Fruit fly (Drosophila melanogaster) whole organism, prepupa: ENCODE results near the gene Aasdh.

Experiments
- CG11294 ChIP-seq: fragments of 200-800 bp; sonication (Bioruptor generic); IDR thresholded peaks from 2 replicates; pipeline ENCODE4 v1.3.6; 2022; ENCODE audit warnings: missing biosample characterization, missing genetic modification characterization
- CG11762 ChIP-seq: fragments of 200-800 bp; sonication (Bioruptor generic); optimal IDR thresholded peaks from 3 replicates; lab custom pipeline; 2016; ENCODE audit warnings: missing biosample characterization, missing genetic modification characterization; ENCODE audit not compliant: insufficient read depth
- CG15336 ChIP-seq: fragments of 200-800 bp; sonication (Bioruptor generic); IDR thresholded peaks from 2 replicates; pipeline ENCODE4 v1.3.6; 2022; ENCODE audit warnings: missing biosample characterization, missing genetic modification characterization
- CG3032 ChIP-seq: fragments of 200-800 bp; optimal IDR thresholded peaks from 2 replicates; lab custom pipeline; 2019; ENCODE audit warnings: missing biosample characterization, mild to moderate bottlenecking, missing genetic modification characterization, moderate library complexity
- CG31627 ChIP-seq: fragments of 200-800 bp; sonication (Bioruptor generic); optimal IDR thresholded peaks from 3 replicates; lab custom pipeline; 2016; ENCODE audit warnings: missing biosample characterization, missing genetic modification characterization
- CG32006 ChIP-seq: fragments of 200-800 bp; sonication (Bioruptor generic); optimal IDR thresholded peaks from 3 replicates; lab custom pipeline; 2017; ENCODE audit warnings: missing biosample characterization, mild to moderate bottlenecking, missing genetic modification characterization
- CG34406 ChIP-seq: fragments of 200-800 bp; sonication (Bioruptor generic); optimal IDR thresholded peaks from 3 replicates; lab custom pipeline; 2016; ENCODE audit warnings: missing biosample characterization, missing genetic modification characterization
- CG4318 ChIP-seq: fragments of 200-800 bp; sonication (Bioruptor generic); optimal IDR thresholded peaks from 3 replicates; lab custom pipeline; 2017; ENCODE audit warnings: missing biosample characterization, mild to moderate bottlenecking, missing genetic modification characterization
- CG6163 ChIP-seq: fragments of 200-800 bp; sonication (Bioruptor generic); IDR thresholded peaks from 3 replicates; pipeline ENCODE4 v1.3.6; 2022; ENCODE audit warnings: missing biosample characterization, missing genetic modification characterization
- CG6276 ChIP-seq: fragments of 200-800 bp; sonication (Bioruptor generic); optimal IDR thresholded peaks from 2 replicates; lab custom pipeline; 2017; ENCODE audit warnings: missing biosample characterization, mild to moderate bottlenecking, missing genetic modification characterization
- CG6792 ChIP-seq: fragments of 200-800 bp; sonication (Bioruptor generic); optimal IDR thresholded peaks from 3 replicates; lab custom pipeline; 2016; ENCODE audit warnings: missing biosample characterization, missing genetic modification characterization
- CG6808 ChIP-seq: fragments of 200-800 bp; sonication (Bioruptor generic); optimal IDR thresholded peaks from 3 replicates; lab custom pipeline; 2017; ENCODE audit warnings: missing biosample characterization, missing genetic modification characterization, mild to moderate bottlenecking, moderate library complexity, missing genetic modification reagents
- CG6854 ChIP-seq: fragments of 200-800 bp; sonication (Bioruptor generic); optimal IDR thresholded peaks from 2 replicates; lab custom pipeline; 2017; ENCODE audit warnings: missing biosample characterization, mild to moderate bottlenecking, missing genetic modification characterization
- CG7368 ChIP-seq: fragments of 200-800 bp; sonication (Bioruptor generic); optimal IDR thresholded peaks from 3 replicates; lab custom pipeline; 2016; ENCODE audit warnings: missing biosample characterization, missing genetic modification characterization
- CG8119 ChIP-seq: fragments of 200-800 bp; sonication (Bioruptor generic); IDR thresholded peaks from 3 replicates; pipeline ENCODE4 v1.3.6; 2022; ENCODE audit warnings: missing biosample characterization, missing genetic modification characterization
- CG9139 ChIP-seq: fragments of 200-800 bp; sonication (Bioruptor generic); optimal IDR thresholded peaks from 3 replicates; lab custom pipeline; 2017; ENCODE audit warnings: missing biosample characterization, mild to moderate bottlenecking, missing genetic modification characterization
- Eip75B ChIP-seq: fragments of 200-800 bp; sonication (Bioruptor generic); optimal IDR thresholded peaks from 3 replicates; lab custom pipeline; 2016; ENCODE audit warnings: missing biosample characterization, missing genetic modification characterization
- Eip78C ChIP-seq: fragments of 200-800 bp; sonication (Bioruptor generic); peaks from one replicate; lab custom pipeline; 2016; ENCODE audit warnings: missing biosample characterization, missing genetic modification characterization
- Eip93F ChIP-seq: fragments of 200-800 bp; sonication (Bioruptor generic); optimal IDR thresholded peaks from 2 replicates; lab custom pipeline; 2016; ENCODE audit warnings: missing biosample characterization, mild to moderate bottlenecking, missing genetic modification characterization
- Ets21C ChIP-seq: fragments of 200-800 bp; sonication (Bioruptor generic); optimal IDR thresholded peaks from 3 replicates; lab custom pipeline; 2016; ENCODE audit warnings: missing biosample characterization, missing genetic modification characterization
- Ets96B ChIP-seq: fragments of 200-800 bp; optimal IDR thresholded peaks from 2 replicates; lab custom pipeline; 2019; ENCODE audit warnings: missing biosample characterization, mild to moderate bottlenecking, missing genetic modification characterization, moderate library complexity
- Gug ChIP-seq: fragments of 200-800 bp; sonication (Bioruptor generic); IDR thresholded peaks from 2 replicates; pipeline ENCODE4 v1.3.6; 2022; ENCODE audit warnings: missing biosample characterization, missing genetic modification characterization
- Hr38 ChIP-seq: sonication (Bioruptor generic); optimal IDR thresholded peaks from 2 replicates; lab custom pipeline; 2016; ENCODE audit warnings: missing biosample characterization, missing genetic modification characterization
- Hr39 ChIP-seq: fragments of 200-800 bp; sonication (Bioruptor generic); optimal IDR thresholded peaks from 2 replicates; lab custom pipeline; 2016; ENCODE audit warnings: missing biosample characterization, missing genetic modification characterization
- Met ChIP-seq: fragments of 200-800 bp; sonication (Bioruptor generic); optimal IDR thresholded peaks from 3 replicates; lab custom pipeline; 2016; ENCODE audit warnings: missing biosample characterization, missing genetic modification characterization
- Smox ChIP-seq: fragments of 200-800 bp; sonication (Bioruptor generic); optimal IDR thresholded peaks from 3 replicates; lab custom pipeline; 2016; ENCODE audit warnings: missing biosample characterization, missing genetic modification characterization
- Sox102F ChIP-seq: fragments of 200-800 bp; sonication (Bioruptor generic); optimal IDR thresholded peaks from 2 replicates; lab custom pipeline; 2016; ENCODE audit warnings: missing biosample characterization, mild to moderate bottlenecking, missing genetic modification characterization
- achi ChIP-seq: fragments of 200-800 bp; sonication (Bioruptor generic); optimal IDR thresholded peaks from 3 replicates; lab custom pipeline; 2016; ENCODE audit warnings: missing biosample characterization, missing genetic modification characterization
- cyc ChIP-seq: fragments of 200-800 bp; sonication (Bioruptor generic); optimal IDR thresholded peaks from 3 replicates; lab custom pipeline; 2016; ENCODE audit warnings: missing biosample characterization, missing genetic modification characterization
- dac ChIP-seq: fragments of 200-800 bp; sonication (Bioruptor generic); optimal IDR thresholded peaks from 2 replicates; lab custom pipeline; 2017; ENCODE audit warnings: missing biosample characterization, mild to moderate bottlenecking, missing genetic modification characterization
- dsx ChIP-seq: fragments of 200-800 bp; optimal IDR thresholded peaks from 3 replicates; lab custom pipeline; 2019; ENCODE audit warnings: missing biosample characterization, mild to moderate bottlenecking, missing genetic modification characterization, moderate library complexity; ENCODE audit not compliant: poor library complexity, severe bottlenecking
- eg ChIP-seq: fragments of 200-800 bp; sonication (Bioruptor generic); IDR thresholded peaks from 3 replicates; pipeline ENCODE4 v1.3.6; 2022; ENCODE audit warnings: missing biosample characterization, missing genetic modification characterization
- esn ChIP-seq: fragments of 200-800 bp; sonication (Bioruptor generic); optimal IDR thresholded peaks from 2 replicates; lab custom pipeline; 2016; ENCODE audit warnings: missing biosample characterization, mild to moderate bottlenecking, missing genetic modification characterization, moderate library complexity
- fd59A ChIP-seq: fragments of 200-800 bp; sonication (Bioruptor generic); optimal IDR thresholded peaks from 2 replicates; lab custom pipeline; 2017; ENCODE audit warnings: missing biosample characterization, mild to moderate bottlenecking, missing genetic modification characterization, missing genetic modification reagents
- fd85E ChIP-seq: fragments of 200-800 bp; sonication (Bioruptor generic); optimal IDR thresholded peaks from 3 replicates; lab custom pipeline; 2016; ENCODE audit warnings: missing biosample characterization, missing genetic modification characterization
- pdm3 ChIP-seq: fragments of 200-800 bp; sonication (Bioruptor generic); optimal IDR thresholded peaks from 3 replicates; lab custom pipeline; 2016; ENCODE audit warnings: missing biosample characterization, missing genetic modification characterization
- salr ChIP-seq, 2 experiments: fragments of 200-800 bp; sonication (Bioruptor generic); optimal IDR thresholded peaks; 3 replicates each; lab custom pipeline; 2016 to 2018; ENCODE audit warnings: missing biosample characterization in 2 of 2, missing genetic modification characterization in 2 of 2, mild to moderate bottlenecking in 1 of 2
- spab ChIP-seq: fragments of 200-800 bp; sonication (Bioruptor generic); optimal IDR thresholded peaks from 2 replicates; lab custom pipeline; 2017; ENCODE audit warnings: missing biosample characterization, mild to moderate bottlenecking, missing genetic modification characterization, missing genetic modification reagents
- svp ChIP-seq: fragments of 200-800 bp; sonication (Bioruptor generic); peaks from one replicate; lab custom pipeline; 2016; ENCODE audit warnings: missing biosample characterization, missing genetic modification characterization
- topi ChIP-seq: fragments of 200-800 bp; sonication (Bioruptor generic); optimal IDR thresholded peaks from 3 replicates; lab custom pipeline; 2016; ENCODE audit warnings: missing biosample characterization, missing genetic modification characterization

Aasdh gene

DNA sequence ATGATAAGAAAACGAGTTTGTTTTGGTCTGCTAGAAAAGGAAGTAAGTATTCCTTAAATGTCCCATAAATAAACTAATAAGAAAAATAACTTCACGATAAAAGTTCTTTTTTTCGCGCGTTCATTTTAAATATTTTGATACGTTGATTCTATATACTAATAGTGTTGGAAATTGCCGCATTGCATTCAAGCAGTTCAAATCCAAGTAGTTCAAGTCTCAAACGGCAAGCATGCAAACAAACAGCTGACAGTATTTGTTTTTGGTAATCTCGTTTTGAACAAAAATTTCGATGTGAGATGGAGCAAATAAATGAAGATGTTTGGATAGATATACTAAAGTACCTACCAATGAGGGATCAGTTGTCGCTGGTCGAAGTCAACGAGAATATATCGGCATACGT lies 39.4 kb upstream of the Aasdh start, which contains the start of gene CG13088 (continued):
- TF ChIP-seq CG11762 (no peak), Smox (peak; percentile 12), fd85E (GFP tag; lab: Kevin White, UChicago) (no peak)

DNA sequence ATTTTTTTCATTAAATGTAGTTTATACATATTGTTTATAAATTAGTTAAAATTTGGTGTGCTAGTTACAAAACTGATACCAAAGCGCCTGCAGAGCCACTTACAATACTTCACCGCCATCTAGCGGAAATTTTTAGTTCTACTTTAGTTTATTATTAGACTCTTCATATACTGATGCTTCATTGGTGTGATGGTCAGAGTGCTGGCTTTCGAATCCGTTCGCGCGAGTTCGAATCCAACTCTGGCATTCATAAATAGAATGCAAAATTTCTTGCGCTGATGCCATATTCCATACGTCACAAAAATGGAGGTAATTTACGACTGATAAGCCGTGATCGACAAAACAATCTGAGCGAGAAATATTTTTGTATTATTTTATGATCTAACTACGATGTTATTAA lies 36.2 kb upstream of the Aasdh start:
- TF ChIP-seq Eip78C (GFP tag; lab: Kevin White, UChicago) (peak; percentile 65), CG9139 (no peak), svp (GFP tag; lab: Kevin White, UChicago) (peak; percentile 71), CG4318 (GFP tag; lab: Kevin White, UChicago) (no peak), CG11294 (GFP tag; lab: Robert Waterston, UW) (no peak), CG6854 (GFP tag; lab: Kevin White, UChicago) (peak; percentile 7), CG32006 (GFP tag; lab: Kevin White, UChicago) (no peak)

DNA sequence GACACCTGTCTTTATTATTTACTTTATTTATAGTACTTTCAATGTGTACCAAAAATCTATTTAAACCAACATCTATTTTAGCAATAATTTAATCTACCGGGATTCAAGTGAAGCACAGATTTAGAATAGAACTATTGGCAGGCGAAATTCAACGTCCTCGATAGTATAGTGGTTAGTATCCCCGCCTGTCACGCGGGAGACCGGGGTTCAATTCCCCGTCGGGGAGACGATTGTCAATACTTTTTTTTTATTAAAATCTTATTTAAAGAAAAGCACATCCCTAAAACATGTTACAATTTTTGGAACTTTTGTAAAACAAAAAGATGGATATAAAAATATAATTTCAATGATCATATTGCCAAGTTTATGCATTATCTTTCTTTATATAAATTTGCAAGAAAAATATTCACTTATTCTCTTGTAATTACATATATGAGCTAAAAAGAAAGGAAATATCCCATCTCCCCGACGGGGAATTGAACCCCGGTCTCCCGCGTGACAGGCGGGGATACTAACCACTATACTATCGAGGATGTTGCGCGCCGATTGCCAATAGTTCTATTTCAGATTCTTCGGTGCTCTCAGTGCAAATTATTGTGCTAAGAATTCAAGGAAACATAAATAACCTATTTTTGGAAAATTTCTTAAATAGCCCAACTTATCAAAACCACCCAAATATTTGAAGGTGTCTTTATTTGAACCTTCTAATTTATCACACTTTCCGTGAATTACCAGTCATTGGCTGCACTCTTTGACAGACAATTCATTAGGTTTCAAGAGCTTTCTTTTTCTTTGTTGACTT lies 32.4 kb upstream of the Aasdh start, which contains the start of gene CG43796:
Gene CG43796, plus strand, starts transcription at position 752 of the 802 bp plus-strand sequence.
- TF ChIP-seq svp (GFP tag; lab: Kevin White, UChicago): peak; percentile 28
- TF ChIP-seq Eip78C (GFP tag; lab: Kevin White, UChicago): peak; percentile 50
- no peak for TF ChIP-seq fd59A (GFP tag; lab: Kevin White, UChicago)
- no peak for TF ChIP-seq Ets21C

DNA sequence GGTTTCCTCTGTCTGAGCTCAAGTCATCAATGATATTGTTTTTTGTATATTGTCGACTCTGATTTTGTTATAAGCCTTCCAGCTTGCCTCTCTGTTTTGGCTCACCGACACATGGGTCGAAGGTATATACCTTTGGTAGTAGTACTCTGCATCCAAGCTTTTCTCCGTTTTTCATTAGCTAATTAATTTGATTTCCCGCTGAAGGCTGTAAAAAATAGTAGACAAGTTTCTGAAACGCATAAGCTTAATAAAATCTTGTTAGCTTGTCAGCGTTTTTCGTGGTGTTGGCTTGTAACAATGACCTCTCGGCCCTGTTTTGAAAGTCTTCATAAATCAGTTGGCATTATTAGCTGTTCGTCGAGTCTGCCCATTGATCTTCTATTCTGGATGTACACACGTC lies 31.4 kb upstream of the Aasdh start:
- TF ChIP-seq Gug (no peak), dac (GFP tag; lab: Kevin White, UChicago) (no peak), CG6163 (GFP tag; lab: Robert Waterston, UW) (no peak), Eip93F (GFP tag; lab: Kevin White, UChicago) (no peak), fd59A (GFP tag; lab: Kevin White, UChicago) (no peak), achi (GFP tag; lab: Kevin White, UChicago) (no peak), topi (GFP tag; lab: Kevin White, UChicago) (no peak), Hr39 (GFP tag; lab: Kevin White, UChicago) (no peak), CG6792 (GFP tag; lab: Kevin White, UChicago) (no peak), Eip78C (GFP tag; lab: Kevin White, UChicago) (no peak), Eip75B (GFP tag; lab: Kevin White, UChicago) (no peak), Ets96B (no peak)

DNA sequence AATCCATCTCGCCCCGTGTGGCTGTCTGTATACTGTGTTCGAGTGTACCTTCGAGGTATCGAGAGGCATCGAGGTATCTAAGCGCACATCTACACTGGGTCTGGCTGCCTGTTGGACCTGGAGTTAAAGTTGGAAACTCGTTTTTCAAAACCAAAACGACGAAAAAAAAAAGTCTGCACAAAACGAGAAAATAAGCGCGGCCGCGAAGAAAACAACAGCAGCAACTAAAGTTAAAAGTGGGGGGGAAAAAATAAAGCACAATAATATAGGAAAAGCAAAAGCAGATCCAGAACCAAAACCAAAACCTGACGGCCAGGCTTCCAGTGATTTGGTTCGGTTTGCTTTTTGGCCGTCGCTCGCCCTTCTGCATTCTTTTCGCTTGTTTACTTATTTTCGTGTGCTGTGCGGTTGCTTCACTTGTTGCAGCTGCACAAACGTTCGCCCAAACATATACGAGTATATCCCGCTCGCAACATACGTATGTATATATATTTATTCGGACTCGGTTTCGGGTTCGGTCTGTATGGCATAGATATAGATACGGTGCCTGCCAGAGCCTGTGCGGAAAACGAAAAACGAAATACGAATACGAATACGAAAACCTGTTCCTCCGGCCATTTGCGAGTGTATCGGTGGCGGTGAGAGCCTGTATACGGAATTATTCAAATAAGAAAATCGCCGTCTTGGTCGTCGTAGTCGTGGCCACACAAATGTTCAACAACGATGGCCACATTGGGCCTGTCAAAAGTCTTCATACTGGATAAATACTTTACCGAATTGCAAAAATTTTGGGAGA lies 29.7 kb upstream of the Aasdh start:
- TF ChIP-seq Ets21C (no peak), CG6792 (GFP tag; lab: Kevin White, UChicago) (peak; percentile 59), CG6276 (GFP tag; lab: Kevin White, UChicago) (peak; percentile 87), cyc (GFP tag; lab: Kevin White, UChicago) (no peak), Met (GFP tag; lab: Kevin White, UChicago) (peak; percentile 34), esn (GFP tag; lab: Kevin White, UChicago) (peak; percentile 28), CG15336 (GFP tag; lab: Robert Waterston, UW) (peak; percentile 81), dsx (GFP tag; lab: Kevin White, UChicago) (peak; percentile 65), fd59A (GFP tag; lab: Kevin White, UChicago) (peak; percentile 70), CG32006 (GFP tag; lab: Kevin White, UChicago) (no peak), dac (GFP tag; lab: Kevin White, UChicago) (peak; percentile 48), CG7368 (GFP tag; lab: Kevin White, UChicago) (peak; percentile 44), CG6808 (GFP tag; lab: Kevin White, UChicago) (peak; percentile 98), Sox102F (GFP tag; lab: Kevin White, UChicago) (peak; percentile 72), Eip78C (GFP tag; lab: Kevin White, UChicago) (peak; percentile 78), CG3032 (peak; percentile 77), CG8119 (GFP tag; lab: Robert Waterston, UW) (peak; percentile 88), eg (GFP tag; lab: Robert Waterston, UW) (peak; percentile 89), pdm3 (GFP tag; lab: Kevin White, UChicago) (peak; percentile 35), Eip93F (GFP tag; lab: Kevin White, UChicago) (peak; percentile 22), spab (GFP tag; lab: Kevin White, UChicago) (peak; percentile 96), Hr38 (GFP tag; lab: Kevin White, UChicago) (no peak), salr (GFP tag; optimal IDR thresholded peaks at IDR 0.05; lab: Kevin White, UChicago) (peak; percentile 73 to 79), CG31627 (no peak), achi (GFP tag; lab: Kevin White, UChicago) (peak; percentile 65), CG11294 (GFP tag; lab: Robert Waterston, UW) (no peak), CG34406 (peak; percentile 54)
